Worm (Caenorhabditis elegans) whole organism, L4/young adult: ENCODE data around the gene F42A10.5.

Source experiments
- W03F9.2 ChIP-seq: fragments of 150-350 bp; optimal IDR thresholded peaks from 2 replicates; lab custom pipeline; 2014; ENCODE audit warnings: missing biosample characterization, missing genetic modification characterization
- dao-5 ChIP-seq: sonication (generic microtip); optimal IDR thresholded peaks from 2 replicates; lab custom pipeline; 2016; ENCODE audit warnings: missing genotype, missing genetic modification characterization, moderate library complexity, missing compliant biosample characterization
- him-1 ChIP-seq: sonication (generic microtip); optimal IDR thresholded peaks from 2 replicates; lab custom pipeline; 2016; ENCODE audit warnings: missing genotype, missing genetic modification reagents, missing genetic modification characterization, missing compliant biosample characterization

DNA sequence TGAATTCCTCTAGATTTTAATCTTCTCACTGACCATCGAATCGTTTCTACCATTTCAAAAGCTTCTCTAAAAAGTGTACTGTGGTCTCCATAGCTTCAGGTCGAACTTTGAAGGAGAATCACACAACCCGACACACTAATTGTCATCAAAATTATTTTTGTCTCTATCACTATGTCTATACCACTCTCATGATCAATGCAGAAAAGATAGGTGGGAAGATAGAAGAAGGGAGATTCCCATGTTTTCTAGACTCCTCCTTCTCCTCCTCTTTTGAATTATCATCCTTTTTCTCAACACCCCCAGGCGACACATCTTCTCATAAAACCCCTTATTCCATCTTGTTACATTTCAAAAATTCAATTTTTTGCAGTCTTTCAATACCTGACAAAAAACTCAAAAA lies 27.4 kb downstream of the F42A10.5 start, which contains the start of gene Y42G9A.3:
- TF ChIP-seq W03F9.2 (tag; lab: Kevin White, UChicago) (no peak), him-1 (no peak), dao-5 (tag; lab: Kevin White, UChicago) (no peak)
